Fruit fly (Drosophila melanogaster): Measurements from ENCODE around the gene Taf8.
A peak's percentile ranks its signal among the peaks of the same experiment; 100 is the strongest.

The Taf8 gene

dm6 chrX:18101778-18102177 is at the start of gene Taf8:
Gene Taf8, plus strand, starts transcription at chrX:18101970.
- TF ChIP-seq eg (GFP tag; IDR thresholded peaks at IDR 0.05) (0 out of 3 replicates have a peak, but pooled peaks have one; percentile 14), achi (GFP tag; optimal IDR thresholded peaks at IDR 0.05) (no peak), CG15336 (GFP tag; IDR thresholded peaks at IDR 0.05) (no peak)

DNA sequence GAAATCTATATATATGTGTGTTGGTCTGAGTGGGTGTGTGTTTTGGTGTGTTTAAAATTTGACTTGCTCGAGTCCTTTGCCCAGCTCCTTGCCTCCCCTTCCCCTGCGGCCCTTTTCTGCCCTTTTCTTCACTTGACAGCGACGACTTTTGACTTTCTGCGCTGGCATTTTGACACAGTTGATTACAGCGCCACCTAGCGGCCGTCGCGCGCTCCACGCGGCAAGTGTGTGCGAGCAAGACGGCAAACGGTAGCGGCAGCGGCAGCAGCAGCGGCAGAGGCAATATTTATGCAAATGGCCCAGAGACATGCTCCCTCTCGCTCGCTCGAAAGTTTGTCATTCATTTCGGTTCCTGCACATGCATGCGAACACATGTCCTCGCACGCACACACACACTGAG is 49.6 kb upstream of the Taf8 start:
- no peak for TF ChIP-seq lz (GFP tag; optimal IDR thresholded peaks at IDR 0.05)
- no peak for TF ChIP-seq CG10631 (GFP tag; optimal IDR thresholded peaks at IDR 0.05)
- no peak for TF ChIP-seq ss (GFP tag; optimal IDR thresholded peaks at IDR 0.05)
- TF ChIP-seq CG9139 (GFP tag; optimal IDR thresholded peaks at IDR 0.05): no peak
- no peak for TF ChIP-seq Ets96B (tag; optimal IDR thresholded peaks at IDR 0.05)
- TF ChIP-seq topi (GFP tag; optimal IDR thresholded peaks at IDR 0.05): no peak
- TF ChIP-seq eg (GFP tag; IDR thresholded peaks at IDR 0.05): no peak
- no peak for TF ChIP-seq CG6854 (GFP tag; optimal IDR thresholded peaks at IDR 0.05)
- no peak for TF ChIP-seq fkh (GFP tag; optimal IDR thresholded peaks at IDR 0.05)
- no peak for TF ChIP-seq cyc (GFP tag; optimal IDR thresholded peaks at IDR 0.05)
- TF ChIP-seq CG32006 (GFP tag; optimal IDR thresholded peaks at IDR 0.05): no peak
- no peak for TF ChIP-seq CG15336 (GFP tag; IDR thresholded peaks at IDR 0.05)
- TF ChIP-seq CG4318 (GFP tag; optimal IDR thresholded peaks at IDR 0.05): no peak
- no peak for TF ChIP-seq Hr39 (GFP tag; optimal IDR thresholded peaks at IDR 0.05)
- TF ChIP-seq Hr38 (GFP tag; optimal IDR thresholded peaks at IDR 0.05): no peak
- TF ChIP-seq pdm3 (GFP tag; optimal IDR thresholded peaks at IDR 0.05): no peak
- TF ChIP-seq Blimp-1 (GFP tag; optimal IDR thresholded peaks at IDR 0.05): no peak
- TF ChIP-seq CG31627 (GFP tag; optimal IDR thresholded peaks at IDR 0.05): no peak

DNA sequence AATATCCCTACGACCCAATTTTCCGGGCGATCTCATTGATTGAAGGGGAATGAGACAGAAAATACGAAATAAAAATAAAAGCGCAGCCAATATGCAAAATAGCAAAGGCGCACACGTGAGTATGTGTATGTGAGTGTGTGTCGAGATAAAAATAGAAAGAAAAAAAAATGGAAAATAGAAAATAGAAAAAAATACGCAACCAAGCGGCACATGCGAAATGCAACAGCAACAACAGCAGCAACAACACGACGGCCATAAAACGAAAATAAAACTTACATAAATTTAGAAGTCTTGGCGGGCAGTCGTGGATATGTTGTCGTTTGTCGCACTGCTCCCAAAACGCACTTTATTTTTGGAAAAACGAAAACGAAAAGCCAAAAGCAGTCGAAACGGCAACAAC is 44.6 kb upstream of the Taf8 start:
- TF ChIP-seq CG10669 (GFP tag; optimal IDR thresholded peaks at IDR 0.05): no peak
- TF ChIP-seq CG6276 (GFP tag; optimal IDR thresholded peaks at IDR 0.05): peak; percentile 75
- 0 out of 3 replicates have a peak, but pooled peaks have one; percentile 26 for TF ChIP-seq CG6163 (GFP tag; IDR thresholded peaks at IDR 0.05)
- TF ChIP-seq eg (GFP tag; IDR thresholded peaks at IDR 0.05): peak; percentile 58; the same call in 2 of the 3 replicates
- TF ChIP-seq Lpt (GFP tag; optimal IDR thresholded peaks at IDR 0.05): peak; percentile 7
- peak; percentile 50 for TF ChIP-seq CG15336 (GFP tag; IDR thresholded peaks at IDR 0.05)
- peak; percentile 51; the same call in 2 of the 3 replicates for TF ChIP-seq CG8119 (GFP tag; IDR thresholded peaks at IDR 0.05)
- no peak for TF ChIP-seq CG31627 (GFP tag; optimal IDR thresholded peaks at IDR 0.05)

dm6 chrX:18058108-18058507 is 43.7 kb upstream of the Taf8 start:
- TF ChIP-seq Eip78C (GFP tag) (peak; percentile 28), net (GFP tag; optimal IDR thresholded peaks at IDR 0.05) (no peak), CG32006 (GFP tag; optimal IDR thresholded peaks at IDR 0.05) (no peak)

- TF ChIP-seq Blimp-1 (GFP tag; optimal IDR thresholded peaks at IDR 0.05) (no peak), topi (GFP tag; optimal IDR thresholded peaks at IDR 0.05) (no peak), vri (GFP tag; optimal IDR thresholded peaks at IDR 0.05) (no peak), fkh (GFP tag; optimal IDR thresholded peaks at IDR 0.05) (no peak), Hr39 (GFP tag; optimal IDR thresholded peaks at IDR 0.05) (no peak), lz (GFP tag; optimal IDR thresholded peaks at IDR 0.05) (no peak), CG7368 (GFP tag; optimal IDR thresholded peaks at IDR 0.05) (peak; percentile 10), Eip75B (GFP tag; optimal IDR thresholded peaks at IDR 0.05) (no peak)
Measured at dm6 chrX:18063144-18063772, 38.5 kb upstream of the Taf8 start, which contains the start of gene Sh. Gene Sh, minus strand, starts transcription at chrX:18063247.

dm6 chrX:18064183-18064582 is 37.6 kb upstream of the Taf8 start, which contains the start of gene Dhc16F:
Gene Dhc16F, plus strand, starts transcription at chrX:18064483.
- no peak for TF ChIP-seq Met (GFP tag; optimal IDR thresholded peaks at IDR 0.05)
- TF ChIP-seq CG7368 (GFP tag; optimal IDR thresholded peaks at IDR 0.05): no peak
- no peak for TF ChIP-seq Eip75B (GFP tag; optimal IDR thresholded peaks at IDR 0.05)
- no peak for TF ChIP-seq CG34406 (GFP tag; optimal IDR thresholded peaks at IDR 0.05)
- TF ChIP-seq pdm3 (GFP tag; optimal IDR thresholded peaks at IDR 0.05): no peak
